Fruit fly (Drosophila melanogaster): Measurements from ENCODE around the gene RhoGAP16F.

Gene RhoGAP16F

dm6 chrX:18101098-18101711, 8.3 kb downstream of the RhoGAP16F start, which contains the start of gene Mvb12 (continued):
- TF ChIP-seq CG2129 (GFP tag; IDR thresholded peaks at IDR 0.05; ENCODE audit: partially characterized antibody) (0 out of 2 replicates have a peak, but pooled peaks have one; percentile 20), yki (optimal IDR thresholded peaks at IDR 0.05) (no peak), Max (GFP tag; optimal IDR thresholded peaks at IDR 0.05) (no peak), sug (tag; optimal IDR thresholded peaks at IDR 0.05) (peak; percentile 7), Aef1 (GFP tag; IDR thresholded peaks at IDR 0.05) (peak; percentile 42; the same call in 2 of the 3 replicates), CG13287 (GFP tag; IDR thresholded peaks at IDR 0.05; ENCODE audit: partially characterized antibody) (peak; percentile 59), Eip74EF (GFP tag; optimal IDR thresholded peaks at IDR 0.05) (peak in 1 of 2 experiments; percentile 76), chn (GFP tag; optimal IDR thresholded peaks at IDR 0.05) (peak; percentile 5), vvl (GFP tag; IDR thresholded peaks at IDR 0.05) (peak; percentile 27; the same call in 1 of the 2 replicates), gsb-n (tag; optimal IDR thresholded peaks at IDR 0.05) (peak; percentile 24), CG9932 (GFP tag; IDR thresholded peaks at IDR 0.05) (peak; percentile 23; the same call in 1 of the 2 replicates), CG13624 (GFP tag; optimal IDR thresholded peaks at IDR 0.05) (no peak), fru (optimal IDR thresholded peaks at IDR 0.05) (no peak), vfl (GFP tag; optimal IDR thresholded peaks at IDR 0.05) (no peak), D (optimal IDR thresholded peaks at IDR 0.05) (no peak), D (GFP tag; optimal IDR thresholded peaks at IDR 0.05) (no peak), nerfin-2 (GFP tag; IDR thresholded peaks at IDR 0.05; ENCODE audit: partially characterized antibody) (0 out of 2 replicates have a peak, but pooled peaks have one; percentile 46), cato (GFP tag; optimal IDR thresholded peaks at IDR 0.05; ENCODE audit: borderline replicate concordance) (no peak), hbn (GFP tag; IDR thresholded peaks at IDR 0.05; ENCODE audit: partially characterized antibody) (peak; percentile 51), sens-2 (GFP tag; IDR thresholded peaks at IDR 0.05) (peak; percentile 72), nau (GFP tag; optimal IDR thresholded peaks at IDR 0.05) (peak; percentile 15), CG12659 (GFP tag; optimal IDR thresholded peaks at IDR 0.05) (peak; percentile 29), abd-A (tag; optimal IDR thresholded peaks at IDR 0.05) (no peak), Deaf1 (tag; optimal IDR thresholded peaks at IDR 0.05) (peak; percentile 58), CG11560 (tag; IDR thresholded peaks at IDR 0.05) (no peak), CG4707 (GFP tag; optimal IDR thresholded peaks at IDR 0.05) (peak; percentile 26), H15 (GFP tag; IDR thresholded peaks at IDR 0.05) (no peak), CG10431 (GFP tag; optimal IDR thresholded peaks at IDR 0.05) (no peak), pros (GFP tag; optimal IDR thresholded peaks at IDR 0.05) (no peak), CG15696 (tag; optimal IDR thresholded peaks at IDR 0.05) (peak; percentile 12), CG2889 (GFP tag; IDR thresholded peaks at IDR 0.05) (no peak), fd64A (GFP tag; optimal IDR thresholded peaks at IDR 0.05) (peak; percentile 52), dpn (GFP tag; optimal IDR thresholded peaks at IDR 0.05) (no peak), Sry-δ (GFP tag; optimal IDR thresholded peaks at IDR 0.05) (peak; percentile 53), CG14710 (tag; optimal IDR thresholded peaks at IDR 0.05) (peak; percentile 15), bigmax (GFP tag; optimal IDR thresholded peaks at IDR 0.05) (no peak), Spps (tag; optimal IDR thresholded peaks at IDR 0.05) (peak; percentile 17), gcm (GFP tag; optimal IDR thresholded peaks at IDR 0.05) (peak; percentile 45), CG30403 (GFP tag; optimal IDR thresholded peaks at IDR 0.05) (peak; percentile 15), NC2β (GFP tag; optimal IDR thresholded peaks at IDR 0.05) (peak; percentile 0), MBD-R2 (GFP tag; IDR thresholded peaks at IDR 0.05) (0 out of 2 replicates have a peak, but pooled peaks have one; percentile 35), Atf6 (GFP tag; IDR thresholded peaks at IDR 0.05) (0 out of 2 replicates have a peak, but pooled peaks have one; percentile 18), CG17186 (GFP tag; optimal IDR thresholded peaks at IDR 0.05) (peak; percentile 4), CG34224 (GFP tag; IDR thresholded peaks at IDR 0.05; ENCODE audit: partially characterized antibody) (peak; percentile 18), insv (GFP tag; optimal IDR thresholded peaks at IDR 0.05) (no peak), lab (GFP tag; optimal IDR thresholded peaks at IDR 0.05) (peak; percentile 46), Stat92E (GFP tag; optimal IDR thresholded peaks at IDR 0.05) (no peak), CG10267 (tag; optimal IDR thresholded peaks at IDR 0.05) (peak; percentile 7), CG34422 (GFP tag; IDR thresholded peaks at IDR 0.05) (peak; percentile 70; the same call in 2 of the 3 replicates)

Measured in whole organism, embryonic.